Fruit fly (Drosophila melanogaster) whole organism, prepupa: Measurements from ENCODE around the gene Septin4.
A peak's percentile ranks its signal among the peaks of the same experiment; 100 is the strongest.

Experiments
- Blimp-1 ChIP-seq: fragments of 200-800 bp; sonication (Bioruptor generic); optimal IDR thresholded peaks from 3 replicates; lab custom pipeline; 2017; ENCODE audit warnings: missing biosample characterization, missing genetic modification characterization, mild to moderate bottlenecking, moderate library complexity, missing genetic modification reagents
- CG11294 ChIP-seq: fragments of 200-800 bp; sonication (Bioruptor generic); IDR thresholded peaks from 2 replicates; pipeline ENCODE4 v1.3.6; 2022; ENCODE audit warnings: missing biosample characterization, missing genetic modification characterization
- CG1621 ChIP-seq: fragments of 200-800 bp; sonication (Bioruptor generic); optimal IDR thresholded peaks from 3 replicates; lab custom pipeline; 2018; ENCODE audit warnings: missing biosample characterization, mild to moderate bottlenecking, missing genetic modification characterization
- CG3032 ChIP-seq: fragments of 200-800 bp; optimal IDR thresholded peaks from 2 replicates; lab custom pipeline; 2019; ENCODE audit warnings: missing biosample characterization, mild to moderate bottlenecking, missing genetic modification characterization, moderate library complexity
- CG9139 ChIP-seq: fragments of 200-800 bp; sonication (Bioruptor generic); optimal IDR thresholded peaks from 3 replicates; lab custom pipeline; 2017; ENCODE audit warnings: missing biosample characterization, mild to moderate bottlenecking, missing genetic modification characterization
- Eip93F ChIP-seq: fragments of 200-800 bp; sonication (Bioruptor generic); optimal IDR thresholded peaks from 2 replicates; lab custom pipeline; 2016; ENCODE audit warnings: missing biosample characterization, mild to moderate bottlenecking, missing genetic modification characterization
- Ets96B ChIP-seq: fragments of 200-800 bp; optimal IDR thresholded peaks from 2 replicates; lab custom pipeline; 2019; ENCODE audit warnings: missing biosample characterization, mild to moderate bottlenecking, missing genetic modification characterization, moderate library complexity
- Hr39 ChIP-seq: fragments of 200-800 bp; sonication (Bioruptor generic); optimal IDR thresholded peaks from 2 replicates; lab custom pipeline; 2016; ENCODE audit warnings: missing biosample characterization, missing genetic modification characterization
- Hr4 ChIP-seq: fragments of 200-800 bp; sonication (Bioruptor generic); optimal IDR thresholded peaks from 3 replicates; lab custom pipeline; 2016; ENCODE audit warnings: missing biosample characterization, missing genetic modification characterization
- Lpt ChIP-seq: fragments of 200-800 bp; sonication (Bioruptor generic); optimal IDR thresholded peaks from 3 replicates; lab custom pipeline; 2016; ENCODE audit warnings: missing biosample characterization, missing genetic modification characterization
- cyc ChIP-seq: fragments of 200-800 bp; sonication (Bioruptor generic); optimal IDR thresholded peaks from 3 replicates; lab custom pipeline; 2016; ENCODE audit warnings: missing biosample characterization, missing genetic modification characterization
- dsx ChIP-seq: fragments of 200-800 bp; optimal IDR thresholded peaks from 3 replicates; lab custom pipeline; 2019; ENCODE audit warnings: missing biosample characterization, mild to moderate bottlenecking, missing genetic modification characterization, moderate library complexity; ENCODE audit not compliant: poor library complexity, severe bottlenecking
- fd85E ChIP-seq: fragments of 200-800 bp; sonication (Bioruptor generic); optimal IDR thresholded peaks from 3 replicates; lab custom pipeline; 2016; ENCODE audit warnings: missing biosample characterization, missing genetic modification characterization
- spab ChIP-seq: fragments of 200-800 bp; sonication (Bioruptor generic); optimal IDR thresholded peaks from 2 replicates; lab custom pipeline; 2017; ENCODE audit warnings: missing biosample characterization, mild to moderate bottlenecking, missing genetic modification characterization, missing genetic modification reagents

DNA sequence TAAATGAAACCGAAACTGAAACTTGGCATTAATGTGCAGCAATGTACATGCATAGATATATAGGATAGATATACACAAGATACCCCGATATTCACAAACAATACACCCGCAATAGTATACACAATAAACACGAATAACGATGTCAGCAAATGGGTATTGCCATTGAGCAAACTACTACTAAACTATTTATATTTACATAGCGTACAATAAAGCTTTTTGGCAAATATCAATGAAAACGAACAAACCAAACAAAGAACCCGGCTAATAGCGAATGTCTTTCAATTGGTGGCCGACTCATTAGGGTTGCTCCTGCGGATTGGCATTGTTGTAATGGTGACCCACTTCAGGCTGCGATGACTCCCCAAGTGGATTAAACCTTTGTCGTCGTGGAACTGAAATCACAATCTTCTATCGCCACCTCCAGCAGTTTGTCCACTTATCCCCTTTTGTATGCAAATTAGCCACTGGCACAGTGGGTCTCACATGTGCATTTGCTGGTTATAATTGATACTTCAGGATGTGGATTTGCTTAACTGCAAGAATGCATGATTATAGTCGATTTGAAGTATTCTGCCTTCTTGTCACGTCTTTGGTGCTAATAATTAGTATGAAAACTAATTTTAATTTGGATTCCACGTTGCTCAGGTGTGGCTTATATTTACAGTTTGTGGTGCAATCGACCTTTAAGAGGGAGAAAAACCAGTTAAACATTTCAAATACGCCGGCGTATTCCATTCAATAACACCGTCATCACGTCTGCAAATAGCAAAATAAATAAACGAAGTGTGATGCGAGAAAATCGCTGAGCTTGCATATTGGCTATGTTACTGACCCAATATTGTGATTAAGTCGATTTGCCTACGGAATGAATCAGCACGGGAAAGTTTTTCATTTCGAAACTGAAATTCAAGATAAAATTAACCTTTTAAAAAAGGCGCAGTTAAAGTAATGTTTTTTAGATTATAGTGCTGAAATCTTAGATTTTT, 44.6 kb downstream of the Septin4 start:
- TF ChIP-seq CG11294 (GFP tag; lab: Robert Waterston, UW) (no peak; the same call in 1 of the 2 replicates), Hr39 (GFP tag; lab: Kevin White, UChicago) (no peak), Blimp-1 (no peak), Ets96B (no peak), cyc (no peak), Lpt (no peak), CG9139 (no peak), Hr4 (GFP tag; lab: Kevin White, UChicago) (peak; percentile 85), Eip93F (GFP tag; lab: Kevin White, UChicago) (peak; percentile 27), fd85E (GFP tag; lab: Kevin White, UChicago) (no peak), dsx (GFP tag; lab: Kevin White, UChicago) (peak; percentile 28), spab (GFP tag; lab: Kevin White, UChicago) (no peak), CG1621 (tag; lab: Kevin White, UChicago) (no peak), CG3032 (tag; lab: Kevin White, UChicago) (no peak)
